Worm (Caenorhabditis elegans) whole organism, late embryonic: ENCODE measurements around the gene B0244.9.

Experiments used
- ama-1 ChIP-seq: fragments of 150-350 bp; optimal IDR thresholded peaks from 2 replicates; lab custom pipeline; 2014
- nhr-11 ChIP-seq: fragments of 150-350 bp; optimal IDR thresholded peaks from 2 replicates; lab custom pipeline; 2014; ENCODE audit warnings: missing biosample characterization, missing genetic modification characterization

- no peak for TF ChIP-seq ama-1 (lab: Kevin White, UChicago)
- no peak for TF ChIP-seq nhr-11 (tag; lab: Kevin White, UChicago)
Measured at ce11 chrIII:5683998-5684397, 46.8 kb downstream of the B0244.9 start, which contains the start of gene rcan-1.
